Worm (Caenorhabditis elegans): ENCODE data around the gene C25H3.14.
A peak's percentile ranks its signal among the peaks of the same experiment; 100 is the strongest.

The C25H3.14 gene

ce11 chrII:5669580-5669979, 25.3 kb upstream of the C25H3.14 start, which contains the start of gene C25H3.17:
TSS of gene C25H3.17 (minus strand) at chrII:5669680.
- TF ChIP-seq elt-1 (tag; optimal IDR thresholded peaks at IDR 0.05) (no peak), zag-1 (tag; optimal IDR thresholded peaks at IDR 0.05) (no peak), fos-1 (tag; optimal IDR thresholded peaks at IDR 0.05) (no peak), ztf-4 (tag; optimal IDR thresholded peaks at IDR 0.05) (no peak), sea-2 (GFP tag; optimal IDR thresholded peaks at IDR 0.05) (no peak), lin-39 (tag; optimal IDR thresholded peaks at IDR 0.05) (no peak), hmg-11 (tag; optimal IDR thresholded peaks at IDR 0.05) (no peak), ztf-11 (tag; optimal IDR thresholded peaks at IDR 0.05) (no peak), jun-1 (tag; optimal IDR thresholded peaks at IDR 0.05) (no peak), unc-62 (GFP tag; optimal IDR thresholded peaks at IDR 0.05) (no peak), ceh-28 (tag; optimal IDR thresholded peaks at IDR 0.05) (no peak), nhr-28 (tag; optimal IDR thresholded peaks at IDR 0.05) (no peak), unc-39 (tag; optimal IDR thresholded peaks at IDR 0.05) (no peak), ama-1 (optimal IDR thresholded peaks at IDR 0.05) (no peak), fkh-10 (GFP tag; optimal IDR thresholded peaks at IDR 0.05) (no peak), snpc-4 (tag; optimal IDR thresholded peaks at IDR 0.05) (no peak), nhr-43 (tag; optimal IDR thresholded peaks at IDR 0.05; ENCODE audit: poor library complexity, severe bottlenecking) (no peak), mml-1 (tag; optimal IDR thresholded peaks at IDR 0.05) (no peak), aly-2 (tag; optimal IDR thresholded peaks at IDR 0.05) (no peak)

ce11 chrII:5680703-5681102, 14.2 kb upstream of the C25H3.14 start, which contains the start of gene flp-27:
TSS of gene flp-27 (plus strand) at chrII:5681003.
- TF ChIP-seq nhr-43 (tag; optimal IDR thresholded peaks at IDR 0.05; ENCODE audit: poor library complexity, severe bottlenecking) (no peak), nhr-76 (tag; optimal IDR thresholded peaks at IDR 0.05) (no peak), fos-1 (tag; optimal IDR thresholded peaks at IDR 0.05) (no peak), snpc-4 (tag; optimal IDR thresholded peaks at IDR 0.05) (no peak), mdl-1 (tag; optimal IDR thresholded peaks at IDR 0.05) (no peak), unc-62 (GFP tag; optimal IDR thresholded peaks at IDR 0.05) (no peak), lsy-12 (tag; optimal IDR thresholded peaks at IDR 0.05) (no peak), hmg-11 (tag; optimal IDR thresholded peaks at IDR 0.05) (no peak), lin-39 (tag; optimal IDR thresholded peaks at IDR 0.05) (no peak), daf-12 (tag; optimal IDR thresholded peaks at IDR 0.05) (no peak), elt-3 (tag; optimal IDR thresholded peaks at IDR 0.05) (no peak), elt-1 (tag; optimal IDR thresholded peaks at IDR 0.05) (no peak), fkh-10 (GFP tag; optimal IDR thresholded peaks at IDR 0.05) (no peak)

ce11 chrII:5688959-5689358, 5.9 kb upstream of the C25H3.14 start, which contains the start of gene C25H3.11:
TSS of gene C25H3.11 (minus strand) at chrII:5689040.
- TF ChIP-seq tbx-2 (tag; optimal IDR thresholded peaks at IDR 0.05) (no peak), pha-4 (tag; optimal IDR thresholded peaks at IDR 0.05) (peak; percentile 42), ceh-9 (tag; optimal IDR thresholded peaks at IDR 0.05) (no peak), unc-62 (GFP tag; optimal IDR thresholded peaks at IDR 0.05) (no peak), ama-1 (optimal IDR thresholded peaks at IDR 0.05) (peak; percentile 52), egl-27 (tag; optimal IDR thresholded peaks at IDR 0.05) (no peak), ZK546.5 (tag; optimal IDR thresholded peaks at IDR 0.05) (no peak), lin-15B (tag; optimal IDR thresholded peaks at IDR 0.05) (peak; percentile 53), nhr-237 (tag; optimal IDR thresholded peaks at IDR 0.05) (no peak), unc-39 (tag; optimal IDR thresholded peaks at IDR 0.05) (no peak), sea-2 (GFP tag; optimal IDR thresholded peaks at IDR 0.05) (no peak), zag-1 (tag; optimal IDR thresholded peaks at IDR 0.05) (no peak), nhr-23 (tag; optimal IDR thresholded peaks at IDR 0.05) (no peak), lsy-12 (tag; optimal IDR thresholded peaks at IDR 0.05) (peak; percentile 4), ztf-4 (tag; optimal IDR thresholded peaks at IDR 0.05) (no peak), fos-1 (tag; optimal IDR thresholded peaks at IDR 0.05) (no peak), skn-1 (tag; optimal IDR thresholded peaks at IDR 0.05) (no peak), elt-2 (tag; optimal IDR thresholded peaks at IDR 0.05) (peak; percentile 70), snpc-4 (tag; optimal IDR thresholded peaks at IDR 0.05) (peak; percentile 29), pqm-1 (tag; optimal IDR thresholded peaks at IDR 0.05) (peak; percentile 26), mdl-1 (tag; optimal IDR thresholded peaks at IDR 0.05) (no peak), egl-5 (tag; optimal IDR thresholded peaks at IDR 0.05) (no peak), nhr-11 (tag; optimal IDR thresholded peaks at IDR 0.05) (no peak), nhr-77 (tag; optimal IDR thresholded peaks at IDR 0.05) (no peak), ceh-28 (tag; optimal IDR thresholded peaks at IDR 0.05) (no peak), hmg-11 (tag; optimal IDR thresholded peaks at IDR 0.05) (no peak), fkh-2 (tag; optimal IDR thresholded peaks at IDR 0.05) (no peak), nfya-1 (tag; optimal IDR thresholded peaks at IDR 0.05; ENCODE audit: insufficient read depth) (peak; percentile 67), ceh-82 (tag; optimal IDR thresholded peaks at IDR 0.05) (no peak), nhr-12 (tag; optimal IDR thresholded peaks at IDR 0.05) (no peak), eor-1 (tag; optimal IDR thresholded peaks at IDR 0.05) (no peak)
